Fruit fly (Drosophila melanogaster): ENCODE results near the gene Fhos.
A peak's percentile ranks its signal among the peaks of the same experiment; 100 is the strongest.

The Fhos gene

DNA sequence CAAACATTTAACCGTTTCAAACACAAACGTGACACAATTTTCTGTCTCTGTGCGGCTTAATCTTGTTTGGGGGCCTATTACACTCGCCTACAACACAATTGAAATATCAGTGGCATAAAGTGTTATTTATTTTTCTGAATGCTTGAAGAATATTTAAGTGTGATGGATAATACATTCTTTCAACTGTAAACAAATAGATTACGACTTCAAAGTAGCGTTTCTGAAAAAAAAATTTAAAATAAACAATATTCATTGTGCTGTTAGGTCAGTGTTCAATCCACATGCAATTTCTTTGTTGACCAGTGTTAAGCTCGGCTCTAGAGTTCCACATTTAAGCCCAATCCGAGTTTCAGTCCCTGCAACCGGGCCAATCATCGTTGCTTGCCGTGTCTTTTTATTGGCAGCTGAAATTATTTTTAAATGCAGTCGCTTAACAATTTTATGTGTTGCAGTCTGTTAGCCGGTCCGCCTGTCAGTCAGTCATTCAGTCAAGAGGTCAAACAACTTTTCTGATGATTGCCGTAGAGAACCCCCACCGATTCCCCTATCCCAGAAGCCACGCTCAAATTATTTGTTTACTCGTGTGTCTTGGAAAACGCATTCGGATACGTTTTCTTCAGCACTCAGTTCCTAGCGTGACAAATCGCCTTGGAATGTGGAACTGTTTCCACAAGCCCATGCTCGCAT is 19.7 kb downstream of the Fhos start (continued):
- TF ChIP-seq tll (GFP tag; optimal IDR thresholded peaks at IDR 0.05) (no peak), btn (GFP tag; optimal IDR thresholded peaks at IDR 0.05) (peak; percentile 41), ato (GFP tag; IDR thresholded peaks at IDR 0.05; ENCODE audit: partially characterized antibody) (no peak), CG1832 (GFP tag; optimal IDR thresholded peaks at IDR 0.05) (no peak), fd102C (GFP tag; optimal IDR thresholded peaks at IDR 0.05) (no peak), nmo (GFP tag; optimal IDR thresholded peaks at IDR 0.05) (peak; percentile 85), disco-r (GFP tag; optimal IDR thresholded peaks at IDR 0.05) (no peak), Xrp1 (GFP tag; IDR thresholded peaks at IDR 0.05) (peak; percentile 88), danr (GFP tag; IDR thresholded peaks at IDR 0.05) (0 out of 2 replicates have a peak, but pooled peaks have one; percentile 39), CG2678 (tag; optimal IDR thresholded peaks at IDR 0.05) (peak; percentile 86), chm (GFP tag; IDR thresholded peaks at IDR 0.05) (0 out of 2 replicates have a peak, but pooled peaks have one; percentile 24), Opbp (GFP tag; IDR thresholded peaks at IDR 0.05; ENCODE audit: partially characterized antibody) (no peak), CG14014 (GFP tag; IDR thresholded peaks at IDR 0.05) (peak; percentile 67; the same call in 1 of the 2 replicates), E2f1 (GFP tag; IDR thresholded peaks at IDR 0.05) (peak; percentile 56), bowl (GFP tag; IDR thresholded peaks at IDR 0.05) (peak; percentile 23; the same call in 1 of the 2 replicates), CG10565 (GFP tag; optimal IDR thresholded peaks at IDR 0.05) (no peak), Bgb (GFP tag; IDR thresholded peaks at IDR 0.05; ENCODE audit: partially characterized antibody) (no peak), Meics (GFP tag; optimal IDR thresholded peaks at IDR 0.05) (peak; percentile 17), CG9609 (GFP tag; optimal IDR thresholded peaks at IDR 0.05) (peak; percentile 22), Abd-B (GFP tag; optimal IDR thresholded peaks at IDR 0.05) (peak; percentile 72), CG11723 (GFP tag; optimal IDR thresholded peaks at IDR 0.05) (peak; percentile 63), CG31441 (GFP tag; IDR thresholded peaks at IDR 0.05) (peak; percentile 86), CG6854 (GFP tag; optimal IDR thresholded peaks at IDR 0.05) (peak; percentile 19), CG17186 (GFP tag; optimal IDR thresholded peaks at IDR 0.05) (no peak), pfk (GFP tag; optimal IDR thresholded peaks at IDR 0.05) (no peak), Lhr (GFP tag; optimal IDR thresholded peaks at IDR 0.05) (peak; percentile 39), CG3726 (GFP tag; IDR thresholded peaks at IDR 0.05) (no peak), nom (GFP tag; optimal IDR thresholded peaks at IDR 0.05) (peak; percentile 39), pho (GFP tag; optimal IDR thresholded peaks at IDR 0.05) (no peak), gcm2 (GFP tag; optimal IDR thresholded peaks at IDR 0.05) (no peak), gro (GFP tag; optimal IDR thresholded peaks at IDR 0.05) (no peak), CG8281 (tag; optimal IDR thresholded peaks at IDR 0.05) (peak; percentile 90), CG1529 (GFP tag; optimal IDR thresholded peaks at IDR 0.05) (peak; percentile 76), Dip2 (GFP tag; IDR thresholded peaks at IDR 0.05) (no peak), CG32767 (GFP tag; IDR thresholded peaks at IDR 0.05) (peak; percentile 68), NC2α (GFP tag; optimal IDR thresholded peaks at IDR 0.05) (peak; percentile 20), CG4730 (GFP tag; IDR thresholded peaks at IDR 0.05) (peak; percentile 48; the same call in 1 of the 2 replicates), Doc3 (GFP tag; IDR thresholded peaks at IDR 0.05; ENCODE audit: partially characterized antibody) (no peak), pita (GFP tag; optimal IDR thresholded peaks at IDR 0.05) (no peak), CG9876 (GFP tag; optimal IDR thresholded peaks at IDR 0.05) (no peak), bsh (GFP tag; optimal IDR thresholded peaks at IDR 0.05) (peak; percentile 27 to 93), zfh2 (GFP tag; optimal IDR thresholded peaks at IDR 0.05) (no peak), aop (GFP tag; IDR thresholded peaks at IDR 0.05) (no peak), Fer3 (tag; optimal IDR thresholded peaks at IDR 0.05) (peak; percentile 55), mam (GFP tag; optimal IDR thresholded peaks at IDR 0.05) (no peak), sd (tag; optimal IDR thresholded peaks at IDR 0.05) (peak; percentile 74), amos (GFP tag; IDR thresholded peaks at IDR 0.05; ENCODE audit: partially characterized antibody) (no peak), CG10209 (GFP tag; optimal IDR thresholded peaks at IDR 0.05) (peak; percentile 71), CG15011 (GFP tag; optimal IDR thresholded peaks at IDR 0.05) (no peak)

All from whole organism, embryonic.